Worm (Caenorhabditis elegans): ENCODE results near the gene emc-3.

emc-3 gene

DNA sequence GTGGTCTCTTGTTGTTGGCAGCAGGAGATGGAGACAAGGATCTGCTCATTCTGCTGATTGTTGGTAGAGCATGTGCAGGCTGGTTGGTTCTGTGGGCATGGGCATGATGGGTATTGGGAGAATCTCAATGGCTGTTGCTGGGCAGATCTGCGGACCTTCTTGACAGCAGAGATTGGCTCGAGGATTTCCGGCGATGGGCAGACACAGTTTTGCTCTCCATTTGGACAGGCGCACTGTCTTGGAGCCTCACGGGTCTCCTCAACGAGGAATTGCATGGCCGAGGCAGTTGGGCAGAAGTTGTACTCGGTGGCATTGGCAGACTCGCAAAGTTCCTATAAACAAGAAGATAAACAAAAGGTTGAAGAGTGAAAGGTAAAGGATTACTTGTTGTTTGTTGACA, 51.2 kb downstream of the emc-3 start:
- TF ChIP-seq efl-1 (optimal IDR thresholded peaks at IDR 0.05) (no peak), efl-1 (GFP tag; optimal IDR thresholded peaks at IDR 0.05 in 1 of 2) (peak in 1 of 2 experiments; percentile 53), unc-98 (GFP tag; IDR thresholded peaks at IDR 0.05) (no peak)

Measured in whole organism, L1 larva.